Worm (Caenorhabditis elegans) whole organism, early embryonic: ENCODE measurements around the gene mtq-2.

Experiments used
- B0310.2 ChIP-seq: sonication (generic microtip); optimal IDR thresholded peaks from 2 replicates; lab custom pipeline; 2016; ENCODE audit warnings: mild to moderate bottlenecking, missing genetic modification characterization, missing compliant biosample characterization
- aly-1 ChIP-seq: sonication (generic microtip); optimal IDR thresholded peaks from 2 replicates; lab custom pipeline; 2016; ENCODE audit warnings: missing genetic modification characterization, missing compliant biosample characterization
- ama-1 ChIP-seq: fragments of 150-350 bp; optimal IDR thresholded peaks from 2 replicates; lab custom pipeline; 2014
- flt-1 ChIP-seq: fragments of 200-800 bp; sonication (Bioruptor generic); IDR thresholded peaks from 2 replicates; pipeline ENCODE4 v1.3.6; 2022; ENCODE audit warnings: missing genetic modification characterization, missing compliant biosample characterization
- pes-1 ChIP-seq: fragments of 200-800 bp; sonication (Bioruptor generic); IDR thresholded peaks from 2 replicates; pipeline ENCODE4 v1.3.6; 2022; ENCODE audit warnings: missing genetic modification reagents, missing genetic modification characterization, missing compliant biosample characterization
- tbx-11 ChIP-seq: fragments of 200-800 bp; sonication (Bioruptor generic); IDR thresholded peaks from 2 replicates; pipeline ENCODE4 v1.3.6; 2022; ENCODE audit warnings: missing genetic modification characterization, missing compliant biosample characterization

- TF ChIP-seq ama-1 (no peak), pes-1 (GFP tag; lab: Robert Waterston, UW) (no peak), flt-1 (no peak), tbx-11 (no peak), aly-1 (tag; lab: Kevin White, UChicago) (no peak), B0310.2 (tag; lab: Kevin White, UChicago) (no peak)
Measured at ce11 chrII:2177735-2178134, 11.5 kb downstream of the mtq-2 start.
